Worm (Caenorhabditis elegans): Measurements from ENCODE around the gene C50B8.6.

ce11 chrV:13587902-13588301 lies 9.1 kb downstream of the C50B8.6 start, which contains the start of gene F53F4.17:
- TF ChIP-seq ama-1 (optimal IDR thresholded peaks at IDR 0.05) (no peak), ceh-9 (tag; optimal IDR thresholded peaks at IDR 0.05) (no peak)
